Fruit fly (Drosophila melanogaster): ENCODE results near the gene CG8852.

The CG8852 gene

dm6 chr2L:3550583-3550982, 25.7 kb downstream of the CG8852 start:
- TF ChIP-seq CG12942 (GFP tag; optimal IDR thresholded peaks at IDR 0.05) = no peak
- TF ChIP-seq CG16815 (GFP tag; optimal IDR thresholded peaks at IDR 0.05) = no peak
- TF ChIP-seq CG9817 (tag; optimal IDR thresholded peaks at IDR 0.05) = no peak
- TF ChIP-seq grn (GFP tag; optimal IDR thresholded peaks at IDR 0.05) = peak; percentile 84
- peak; percentile 3 for TF ChIP-seq CG1603 (tag; optimal IDR thresholded peaks at IDR 0.05)
- peak; percentile 11 for TF ChIP-seq CG12769 (tag; optimal IDR thresholded peaks at IDR 0.05)
- TF ChIP-seq D19A (tag; optimal IDR thresholded peaks at IDR 0.05) = peak; percentile 92
- no peak for TF ChIP-seq CG11560 (tag; IDR thresholded peaks at IDR 0.05)
- no peak for TF ChIP-seq prd (optimal IDR thresholded peaks at IDR 0.05)
- 0 out of 3 replicates have a peak, but pooled peaks have one; percentile 18 for TF ChIP-seq prd (GFP tag; IDR thresholded peaks at IDR 0.05)
- no peak for TF ChIP-seq Lpt (GFP tag; optimal IDR thresholded peaks at IDR 0.05)
- TF ChIP-seq Med (GFP tag) = peak; percentile 43
- TF ChIP-seq CG11456 (GFP tag; IDR thresholded peaks at IDR 0.05) = 0 out of 3 replicates have a peak, but pooled peaks have one; percentile 16
- peak; percentile 13 for TF ChIP-seq sd (tag; optimal IDR thresholded peaks at IDR 0.05)
- TF ChIP-seq CG2199 (GFP tag; IDR thresholded peaks at IDR 0.05) = 0 out of 3 replicates have a peak, but pooled peaks have one; percentile 15

dm6 chr2L:3552773-3553172, 27.8 kb downstream of the CG8852 start:
- peak; percentile 30 for TF ChIP-seq CG15696 (tag; optimal IDR thresholded peaks at IDR 0.05)
- TF ChIP-seq CG2712 (tag; optimal IDR thresholded peaks at IDR 0.05) = peak; percentile 19
- 0 out of 2 replicates have a peak, but pooled peaks have one; percentile 15 for TF ChIP-seq CG10959 (GFP tag; IDR thresholded peaks at IDR 0.05)
- peak; percentile 35 for TF ChIP-seq CG10979 (tag; optimal IDR thresholded peaks at IDR 0.05)
- no peak for TF ChIP-seq CG18764 (GFP tag; optimal IDR thresholded peaks at IDR 0.05)
- TF ChIP-seq CG12236 (GFP tag; optimal IDR thresholded peaks at IDR 0.05) = no peak
- TF ChIP-seq prd (optimal IDR thresholded peaks at IDR 0.05) = no peak
- TF ChIP-seq prd (GFP tag; IDR thresholded peaks at IDR 0.05) = peak; percentile 72; the same call in 2 of the 3 replicates
- TF ChIP-seq chif (GFP tag; optimal IDR thresholded peaks at IDR 0.05) = peak in 1 of 2 experiments; percentile 25
- TF ChIP-seq zen (tag; optimal IDR thresholded peaks at IDR 0.05) = peak; percentile 70
- peak; percentile 17 for TF ChIP-seq phol (tag; optimal IDR thresholded peaks at IDR 0.05)
- TF ChIP-seq CG1603 (tag; optimal IDR thresholded peaks at IDR 0.05) = peak; percentile 38
- TF ChIP-seq CG10267 (tag; optimal IDR thresholded peaks at IDR 0.05) = peak; percentile 4
- 0 out of 3 replicates have a peak, but pooled peaks have one; percentile 43 for TF ChIP-seq zfh1 (GFP tag; IDR thresholded peaks at IDR 0.05)
- TF ChIP-seq bsh (GFP tag; optimal IDR thresholded peaks at IDR 0.05) = peak in 1 of 2 experiments; percentile 13
- peak; percentile 25 for TF ChIP-seq Chrac-16 (GFP tag; optimal IDR thresholded peaks at IDR 0.05)
- peak; percentile 76 for TF ChIP-seq sens (GFP tag)
- peak; percentile 59 for TF ChIP-seq CG4404 (GFP tag; IDR thresholded peaks at IDR 0.05)
- TF ChIP-seq mam (GFP tag; optimal IDR thresholded peaks at IDR 0.05) = no peak
- TF ChIP-seq Rx (GFP tag; IDR thresholded peaks at IDR 0.05) = peak; percentile 21; the same call in 1 of the 2 replicates
- no peak for TF ChIP-seq ERR (GFP tag; optimal IDR thresholded peaks at IDR 0.05)
- TF ChIP-seq gem (tag; optimal IDR thresholded peaks at IDR 0.05) = peak; percentile 24
- TF ChIP-seq Xrp1 (GFP tag; IDR thresholded peaks at IDR 0.05) = peak; percentile 22; the same call in 1 of the 2 replicates
- TF ChIP-seq lola (GFP tag; optimal IDR thresholded peaks at IDR 0.05) = no peak
- peak; percentile 37; the same call in 1 of the 2 replicates for TF ChIP-seq dan (GFP tag; IDR thresholded peaks at IDR 0.05)
- TF ChIP-seq grn (GFP tag; optimal IDR thresholded peaks at IDR 0.05) = no peak
- TF ChIP-seq CG16815 (GFP tag; optimal IDR thresholded peaks at IDR 0.05) = peak; percentile 15
- TF ChIP-seq CG32767 (GFP tag; IDR thresholded peaks at IDR 0.05) = no peak
- TF ChIP-seq nom (GFP tag; optimal IDR thresholded peaks at IDR 0.05) = peak; percentile 44
- peak; percentile 23 for TF ChIP-seq dmrt11E (tag; optimal IDR thresholded peaks at IDR 0.05)
- TF ChIP-seq CG7271 (tag; optimal IDR thresholded peaks at IDR 0.05) = peak; percentile 38

Data from whole organism, embryonic.